Worm (Caenorhabditis elegans): Measurements from ENCODE around the gene F46F3.3.

DNA sequence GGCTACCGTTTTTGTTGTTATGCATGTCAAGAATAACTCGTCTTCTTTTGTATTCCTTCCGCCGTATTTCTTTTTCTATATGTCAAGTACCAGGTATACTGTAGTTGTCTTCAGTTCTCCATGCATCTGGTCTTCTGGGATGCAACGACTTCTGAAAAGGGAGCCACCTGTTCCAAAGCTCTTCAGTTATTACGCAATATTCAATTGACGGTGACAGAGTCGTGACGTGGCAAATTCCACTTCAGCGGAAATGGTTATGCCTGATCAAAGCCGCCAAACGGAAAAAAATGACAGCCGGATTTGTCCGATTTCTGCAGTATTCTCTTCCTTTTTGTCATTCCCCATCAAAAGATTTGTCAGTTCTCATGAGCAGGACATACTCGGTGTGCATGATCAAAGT is 10.8 kb upstream of the F46F3.3 start:
- no peak for TF ChIP-seq him-1 (tag; optimal IDR thresholded peaks at IDR 0.05)
- TF ChIP-seq dao-5 (tag; optimal IDR thresholded peaks at IDR 0.05): no peak
- TF ChIP-seq W03F9.2 (tag; optimal IDR thresholded peaks at IDR 0.05): no peak

All from whole organism, L4/young adult.